Worm (Caenorhabditis elegans) whole organism, L3 larva: ENCODE results near the gene srg-7.

Experiments used
- aly-2 ChIP-seq: fragments of 150-350 bp; optimal IDR thresholded peaks from 2 replicates; lab custom pipeline; 2014; ENCODE audit warnings: missing biosample characterization, missing genetic modification characterization
- daf-12 ChIP-seq: fragments of 150-350 bp; optimal IDR thresholded peaks from 2 replicates; lab custom pipeline; 2014; ENCODE audit warnings: missing biosample characterization, missing genetic modification reagents, missing genetic modification characterization
- nfya-1 ChIP-seq: sonication (generic microtip); optimal IDR thresholded peaks from 2 replicates; lab custom pipeline; 2017; ENCODE audit warnings: missing genetic modification characterization, mild to moderate bottlenecking, missing compliant biosample characterization, antibody characterized with exemption, moderate library complexity; ENCODE audit not compliant: insufficient read depth
- nhr-67 ChIP-seq: fragments of 150-350 bp; optimal IDR thresholded peaks from 2 replicates; lab custom pipeline; 2014; ENCODE audit warnings: missing biosample characterization, missing genetic modification characterization
- pha-4 ChIP-seq: fragments of 150-350 bp; optimal IDR thresholded peaks from 2 replicates; lab custom pipeline; 2014; ENCODE audit warnings: missing biosample characterization, missing genetic modification reagents, missing genetic modification characterization

DNA sequence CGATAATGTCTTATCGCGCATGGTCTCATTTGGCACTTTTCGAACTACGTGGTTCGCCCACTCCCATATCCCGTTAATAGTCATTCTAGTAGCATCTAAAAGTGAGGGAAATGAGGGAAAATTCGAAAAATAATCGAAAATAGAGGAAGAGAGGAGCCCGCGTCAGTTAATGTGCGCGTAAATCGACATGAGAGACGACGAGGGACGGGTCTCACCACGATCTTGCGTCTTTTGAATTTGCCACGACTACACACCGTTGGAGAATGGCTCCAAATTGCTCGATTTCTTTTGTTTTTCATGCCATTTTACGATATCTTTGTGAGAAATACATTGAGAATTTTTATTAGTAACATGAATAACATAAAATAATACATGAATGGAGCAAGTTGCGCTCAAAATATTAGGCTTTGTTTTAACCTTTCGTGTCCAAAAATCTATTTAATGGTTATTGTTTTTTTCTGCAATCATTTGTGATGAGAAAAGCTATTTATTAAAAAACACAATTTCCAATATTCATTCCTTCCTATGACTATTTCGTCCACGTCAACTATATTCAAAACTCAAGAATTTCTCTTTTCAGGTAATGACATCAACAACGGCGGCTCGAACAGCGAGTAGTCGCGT lies 19.8 kb downstream of the srg-7 start, which contains the start of the genes gen-1 and stt-3:
- TF ChIP-seq nfya-1 (tag; lab: Kevin White, UChicago) (no peak), nhr-67 (tag; lab: Kevin White, UChicago) (no peak), aly-2 (no peak), daf-12 (tag; lab: Kevin White, UChicago) (no peak), pha-4 (tag; lab: Kevin White, UChicago) (no peak)
